Fruit fly (Drosophila melanogaster): ENCODE results near the gene asun.

asun gene

DNA sequence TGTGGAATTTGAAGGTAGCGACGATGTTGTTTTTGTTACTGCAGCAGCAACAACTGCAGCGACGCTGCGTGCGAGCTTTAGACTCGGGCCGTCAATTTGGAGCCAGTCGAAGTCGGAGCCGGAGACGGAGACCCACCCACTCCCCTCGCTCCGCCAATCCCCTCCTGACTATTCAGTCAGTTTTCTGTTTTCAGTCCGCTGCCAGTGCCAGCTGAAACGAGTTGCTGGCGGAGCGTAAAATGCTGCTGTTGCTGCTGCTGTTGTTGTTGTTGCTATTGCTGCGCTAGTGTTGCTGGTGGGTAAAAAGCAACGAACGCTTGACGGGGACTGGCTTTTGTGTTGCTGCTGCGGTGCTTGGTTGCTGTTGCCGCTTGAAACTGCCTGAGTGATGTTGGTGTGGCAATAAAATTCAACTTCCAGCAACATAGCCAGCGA, 10.1 kb upstream of the asun start:
- TF ChIP-seq usp (GFP tag; optimal IDR thresholded peaks at IDR 0.05) (no peak), CG8478 (optimal IDR thresholded peaks at IDR 0.05) (no peak), EcR (GFP tag; optimal IDR thresholded peaks at IDR 0.05) (no peak), pan (optimal IDR thresholded peaks at IDR 0.05) (no peak), Dll (optimal IDR thresholded peaks at IDR 0.05) (no peak), psq (optimal IDR thresholded peaks at IDR 0.05) (no peak)

DNA sequence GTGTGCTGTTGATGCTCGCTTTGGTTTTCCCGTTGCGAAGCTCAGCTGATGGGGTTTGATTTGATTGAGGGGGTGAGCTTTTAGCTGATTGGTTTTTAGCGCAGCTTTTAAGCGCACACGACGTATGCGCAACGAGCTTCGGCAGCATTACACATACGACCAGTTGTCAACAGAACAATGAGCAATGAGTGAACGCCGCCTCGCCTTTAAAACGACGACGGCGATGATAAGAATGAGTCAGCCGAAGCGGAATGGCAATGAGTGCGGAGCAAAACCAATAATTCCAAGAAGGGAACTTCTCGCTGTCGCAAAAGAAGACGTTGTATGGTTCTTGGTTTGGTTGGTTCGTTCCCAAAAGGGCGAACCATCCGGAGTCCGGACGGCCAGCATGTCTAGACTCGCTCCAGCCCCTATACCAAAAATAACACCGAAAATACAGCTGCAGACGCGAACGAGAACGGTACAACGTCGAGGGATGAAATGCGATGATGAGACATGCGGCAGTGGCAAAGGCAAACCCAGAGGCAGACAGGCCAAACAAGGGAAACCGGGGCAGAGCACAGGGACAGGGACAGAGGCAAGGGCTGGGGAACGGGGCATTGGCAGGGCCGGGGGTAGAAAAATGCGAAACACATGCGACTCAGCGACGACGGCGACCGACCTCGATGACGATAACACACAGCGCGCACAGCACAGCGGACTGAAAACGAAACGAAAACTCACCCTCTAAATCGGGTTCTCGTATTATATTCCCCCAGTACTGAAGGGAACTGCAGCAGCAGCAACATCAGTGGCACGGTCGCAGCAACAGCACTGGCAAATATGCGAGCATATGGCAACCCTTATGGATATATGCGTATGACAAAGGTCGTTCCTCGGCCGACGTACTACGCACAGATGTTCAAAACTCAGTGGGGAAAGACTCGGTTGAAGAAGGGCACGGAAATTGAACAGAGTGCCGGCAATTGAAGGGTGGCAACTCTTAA, 9.2 kb upstream of the asun start:
- TF ChIP-seq EcR (GFP tag; optimal IDR thresholded peaks at IDR 0.05) (no peak), psq (optimal IDR thresholded peaks at IDR 0.05) (no peak), Dll (optimal IDR thresholded peaks at IDR 0.05) (no peak), CG8478 (optimal IDR thresholded peaks at IDR 0.05) (no peak), usp (GFP tag; optimal IDR thresholded peaks at IDR 0.05) (no peak), pan (optimal IDR thresholded peaks at IDR 0.05) (no peak)

DNA sequence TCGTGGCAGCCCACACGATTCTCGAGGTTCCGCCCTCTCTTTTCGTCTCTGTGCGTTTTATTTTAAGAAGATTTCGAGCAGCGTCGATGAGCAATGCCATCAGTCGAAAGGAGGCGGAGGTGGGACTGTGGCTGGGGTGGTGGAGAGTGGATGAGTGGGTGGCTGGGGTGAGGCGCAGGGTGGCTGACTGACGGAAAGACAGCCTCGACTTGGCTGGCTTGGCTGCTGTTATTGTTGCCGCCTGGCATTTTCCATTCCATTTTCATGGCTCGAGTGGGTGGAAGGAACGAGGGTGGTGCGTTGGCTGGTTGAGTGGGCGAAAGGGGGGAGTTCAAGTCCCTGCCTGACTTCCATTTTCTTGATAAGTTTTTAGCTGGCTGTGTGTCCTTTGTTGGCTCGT, 7.9 kb upstream of the asun start:
- TF ChIP-seq pan (optimal IDR thresholded peaks at IDR 0.05) (no peak), EcR (GFP tag; optimal IDR thresholded peaks at IDR 0.05) (no peak), psq (optimal IDR thresholded peaks at IDR 0.05) (no peak)

DNA sequence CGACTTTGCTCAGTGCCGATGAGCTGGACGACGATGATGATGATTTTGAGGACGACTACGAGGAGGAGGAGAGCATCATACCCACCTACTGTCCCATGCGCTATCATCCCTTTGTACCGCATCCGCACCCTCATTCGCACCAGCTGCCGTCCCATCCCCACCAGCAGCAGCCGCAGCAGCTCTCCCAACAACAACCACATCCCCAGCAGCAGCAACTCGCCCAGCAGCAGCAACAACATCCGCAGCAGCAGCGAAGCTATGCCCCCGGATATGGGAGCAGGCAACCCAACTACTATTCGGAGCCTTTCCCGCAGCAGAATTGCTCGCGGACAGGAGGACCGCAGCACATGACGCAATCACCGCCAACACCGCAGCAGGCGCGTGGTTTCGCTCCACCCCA, 6.7 kb upstream of the asun start:
- TF ChIP-seq EcR (GFP tag; optimal IDR thresholded peaks at IDR 0.05) (no peak), CG8478 (optimal IDR thresholded peaks at IDR 0.05) (no peak), Dll (optimal IDR thresholded peaks at IDR 0.05) (no peak), pan (optimal IDR thresholded peaks at IDR 0.05) (no peak), psq (optimal IDR thresholded peaks at IDR 0.05) (no peak), usp (GFP tag; optimal IDR thresholded peaks at IDR 0.05) (no peak)

DNA sequence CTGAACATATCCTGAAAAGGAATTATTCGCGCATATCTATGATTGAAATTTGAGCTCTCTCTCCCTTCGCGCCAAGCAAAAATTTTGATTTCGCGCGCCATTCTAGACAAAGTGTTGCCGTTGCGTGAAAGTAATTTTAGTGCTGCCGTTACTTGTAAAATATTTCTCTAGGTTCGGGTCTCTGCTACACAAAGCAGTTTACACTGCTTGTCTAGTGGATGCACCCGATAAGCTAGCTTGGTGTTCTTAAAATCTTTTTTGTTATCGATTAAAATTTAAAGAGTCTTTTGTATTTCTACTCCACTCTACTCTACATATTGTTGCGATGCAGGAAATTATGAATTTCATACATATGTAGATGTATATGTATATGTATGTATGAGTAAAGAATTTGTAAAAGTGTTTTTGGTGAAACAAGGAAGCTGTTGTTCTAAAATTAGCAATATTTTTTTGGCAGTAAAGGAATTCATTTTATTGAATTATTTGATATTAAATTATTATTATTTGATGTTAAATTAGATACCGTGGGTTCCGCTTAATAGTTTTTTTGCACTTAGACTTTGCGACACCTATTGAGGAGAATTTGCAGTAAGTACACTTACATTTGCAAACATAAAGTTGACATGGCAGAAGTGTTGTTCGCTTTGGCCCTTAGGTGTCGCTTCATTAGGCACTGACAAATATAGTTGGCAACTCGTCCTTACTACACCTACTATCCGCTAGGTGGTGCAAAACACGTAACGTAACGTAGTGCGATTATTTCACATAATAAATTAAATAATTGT, 3.5 kb upstream of the asun start:
- TF ChIP-seq CG8478 (optimal IDR thresholded peaks at IDR 0.05) (no peak), pan (optimal IDR thresholded peaks at IDR 0.05) (no peak)

DNA sequence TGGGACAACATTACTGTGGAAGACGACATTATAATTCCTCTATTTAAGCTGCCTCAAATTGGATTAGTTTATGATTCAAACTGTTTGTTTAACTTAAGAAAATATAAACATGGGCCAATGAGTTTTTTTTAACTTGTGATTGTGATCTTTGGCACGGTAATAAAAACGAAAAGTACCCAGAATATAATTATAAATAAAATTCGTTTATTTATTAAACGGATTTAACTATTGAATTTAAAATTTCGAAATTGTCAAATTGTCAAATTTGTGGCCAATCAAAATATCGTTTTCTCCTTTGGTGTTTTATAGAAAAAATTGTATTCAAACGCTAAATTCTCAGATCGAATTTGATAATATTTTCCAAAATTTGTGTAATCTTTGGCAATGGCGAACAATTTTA, 2.6 kb downstream of the asun start, which contains the start of gene Mst89B:
Gene Mst89B (plus strand): TSS at position 301 of the 400 bp plus-strand sequence.
- TF ChIP-seq pan (optimal IDR thresholded peaks at IDR 0.05) (no peak), CG8478 (optimal IDR thresholded peaks at IDR 0.05) (no peak), Dll (optimal IDR thresholded peaks at IDR 0.05) (no peak), psq (optimal IDR thresholded peaks at IDR 0.05) (no peak), usp (GFP tag; optimal IDR thresholded peaks at IDR 0.05) (no peak), EcR (GFP tag; optimal IDR thresholded peaks at IDR 0.05) (no peak)

DNA sequence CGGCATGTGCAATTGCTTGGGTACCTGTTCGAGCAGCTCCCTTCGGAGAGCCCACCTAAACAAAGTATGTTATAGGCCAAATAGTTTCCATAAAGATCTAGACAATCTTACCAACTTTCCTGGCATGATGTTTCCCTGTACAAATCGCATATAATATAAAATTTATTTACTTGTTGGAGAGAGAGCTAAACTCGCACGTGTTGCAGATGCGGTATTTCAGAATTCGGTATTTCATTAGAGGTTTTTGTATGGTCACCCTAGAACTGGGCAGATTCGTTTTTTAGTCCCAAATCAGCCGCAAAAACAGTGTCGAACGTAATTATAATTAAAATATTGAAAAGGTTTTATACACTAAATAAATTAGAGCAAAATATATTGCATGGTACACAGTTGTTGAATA, 8.1 kb downstream of the asun start, which contains the start of the genes Mat89Ba and gish:
Gene Mat89Ba (minus strand): TSS at position 231 of the 400 bp plus-strand sequence.
Gene gish (plus strand): TSS at position 268 of the 400 bp plus-strand sequence.
- TF ChIP-seq CG8478 (optimal IDR thresholded peaks at IDR 0.05) (no peak), Dll (optimal IDR thresholded peaks at IDR 0.05) (no peak), psq (optimal IDR thresholded peaks at IDR 0.05) (no peak), pan (optimal IDR thresholded peaks at IDR 0.05) (no peak), usp (GFP tag; optimal IDR thresholded peaks at IDR 0.05) (no peak), EcR (GFP tag; optimal IDR thresholded peaks at IDR 0.05) (no peak)

DNA sequence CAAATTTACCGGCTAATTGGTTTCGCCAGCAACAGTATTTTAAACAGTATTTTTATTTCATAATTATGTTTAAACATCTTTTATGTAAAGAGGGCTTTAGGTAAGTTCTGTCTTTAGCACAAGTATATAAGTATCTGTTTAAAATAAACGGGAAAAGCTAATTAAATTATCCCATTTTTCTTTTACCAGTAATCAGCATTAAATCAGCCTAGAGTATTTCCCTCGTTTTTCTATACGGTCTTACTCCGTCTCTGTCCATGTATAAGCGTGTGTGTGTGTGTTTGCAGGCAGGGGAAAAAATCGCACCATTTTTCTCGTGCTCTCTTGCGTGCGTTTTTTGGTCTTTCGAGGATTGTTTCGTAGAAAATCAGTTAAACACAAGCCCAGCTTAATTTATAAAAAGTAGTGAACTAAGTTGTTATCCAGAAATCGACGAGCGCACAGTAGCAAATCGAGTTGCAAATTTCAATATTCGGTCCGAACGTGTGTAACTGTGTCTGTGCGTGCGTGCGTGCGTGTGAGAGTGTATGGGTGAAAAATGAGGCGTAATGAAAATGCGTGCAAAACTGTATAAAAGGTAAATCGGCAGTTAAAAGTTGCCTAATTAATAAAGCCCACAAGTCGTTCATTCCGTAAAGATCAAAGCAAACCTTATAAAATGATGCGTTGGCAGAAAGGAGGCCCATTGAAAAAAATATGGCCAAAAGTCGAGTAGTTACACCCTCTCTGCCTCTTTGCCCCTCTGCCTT, 8.9 kb downstream of the asun start:
- TF ChIP-seq psq (optimal IDR thresholded peaks at IDR 0.05): no peak
- TF ChIP-seq Dll (optimal IDR thresholded peaks at IDR 0.05): no peak
- no peak for TF ChIP-seq EcR (GFP tag; optimal IDR thresholded peaks at IDR 0.05)
- TF ChIP-seq CG8478 (optimal IDR thresholded peaks at IDR 0.05): no peak
- TF ChIP-seq pan (optimal IDR thresholded peaks at IDR 0.05): no peak
- TF ChIP-seq usp (GFP tag; optimal IDR thresholded peaks at IDR 0.05): no peak

DNA sequence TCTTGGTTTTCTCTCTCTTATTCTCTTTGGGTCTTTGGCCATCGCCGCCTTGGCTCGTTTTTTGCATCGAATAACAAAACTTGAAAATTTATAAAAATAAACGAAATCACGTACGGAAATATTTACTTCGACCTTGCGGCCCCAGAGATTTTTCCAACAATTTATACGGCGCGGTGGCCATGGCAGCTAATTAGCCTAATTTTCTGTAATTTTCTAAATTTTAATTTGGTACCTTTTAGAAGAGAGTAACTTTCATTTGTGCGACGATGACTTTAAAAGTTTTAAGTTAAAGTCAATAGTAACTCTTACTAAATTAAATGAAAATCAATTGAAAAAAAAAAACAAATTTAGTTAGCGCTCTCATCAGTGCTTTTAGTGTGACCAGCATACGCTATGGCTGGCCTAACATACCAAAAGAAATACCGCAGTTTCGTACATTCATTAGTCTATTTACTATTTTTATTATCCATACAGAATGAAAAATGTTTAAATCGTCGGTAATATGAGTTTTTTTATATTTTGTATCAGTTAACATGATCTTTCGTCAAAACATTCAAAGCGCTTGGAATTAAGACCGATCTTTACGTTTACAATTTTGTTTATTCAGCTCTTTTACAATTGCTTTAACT, 9.5 kb downstream of the asun start:
- TF ChIP-seq CG8478 (optimal IDR thresholded peaks at IDR 0.05): no peak
- TF ChIP-seq Dll (optimal IDR thresholded peaks at IDR 0.05): no peak
- TF ChIP-seq usp (GFP tag; optimal IDR thresholded peaks at IDR 0.05): no peak
- TF ChIP-seq pan (optimal IDR thresholded peaks at IDR 0.05): no peak
- no peak for TF ChIP-seq psq (optimal IDR thresholded peaks at IDR 0.05)
- TF ChIP-seq EcR (GFP tag; optimal IDR thresholded peaks at IDR 0.05): no peak

DNA sequence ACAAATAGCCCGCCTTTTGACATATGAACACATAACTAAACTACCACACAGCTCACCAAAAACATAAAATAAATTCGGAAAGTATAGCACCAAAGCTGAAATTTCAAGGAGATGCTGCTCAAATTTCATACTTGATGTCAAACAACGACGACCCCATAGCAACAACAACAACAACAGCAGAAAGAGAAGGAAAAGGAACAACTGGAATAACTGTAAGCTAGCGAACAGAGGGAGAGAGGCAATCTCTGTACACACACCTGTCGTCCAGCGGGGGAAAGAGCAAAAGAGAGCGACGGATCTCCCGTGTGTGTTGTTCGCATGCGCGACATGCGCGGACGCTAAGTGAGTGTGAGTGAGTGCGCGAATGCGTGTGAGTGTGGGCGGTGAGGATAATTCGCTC, 10.5 kb downstream of the asun start:
- TF ChIP-seq psq (optimal IDR thresholded peaks at IDR 0.05) (no peak), usp (GFP tag; optimal IDR thresholded peaks at IDR 0.05) (no peak), CG8478 (optimal IDR thresholded peaks at IDR 0.05) (no peak), pan (optimal IDR thresholded peaks at IDR 0.05) (no peak), EcR (GFP tag; optimal IDR thresholded peaks at IDR 0.05) (no peak), Dll (optimal IDR thresholded peaks at IDR 0.05) (no peak)

DNA sequence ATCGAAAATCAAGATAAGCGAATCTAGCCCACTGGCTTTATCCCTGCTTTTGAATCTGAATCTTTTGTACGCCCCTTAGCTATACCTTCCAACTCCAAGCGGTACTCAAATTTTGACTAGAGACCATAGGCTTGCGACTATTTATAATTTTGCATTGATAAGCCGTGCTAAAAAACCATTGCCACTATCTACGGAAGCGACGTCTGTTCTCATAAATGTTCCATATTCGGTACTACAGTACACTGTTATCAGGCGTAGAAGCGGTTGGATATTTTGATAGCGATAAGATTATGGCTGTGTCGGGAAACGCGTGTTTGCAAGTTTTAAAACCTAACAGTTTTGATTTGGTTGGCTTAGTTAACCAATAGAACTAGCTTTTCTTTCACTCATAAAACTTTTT, 11.3 kb downstream of the asun start:
- TF ChIP-seq CG8478 (optimal IDR thresholded peaks at IDR 0.05) (no peak), pan (optimal IDR thresholded peaks at IDR 0.05) (no peak), Dll (optimal IDR thresholded peaks at IDR 0.05) (no peak), usp (GFP tag; optimal IDR thresholded peaks at IDR 0.05) (no peak), EcR (GFP tag; optimal IDR thresholded peaks at IDR 0.05) (no peak), psq (optimal IDR thresholded peaks at IDR 0.05) (no peak)

Data from whole organism.